Fruit fly (Drosophila melanogaster) whole organism, prepupa: ENCODE results near the gene eyg.

Experiments used
- Blimp-1 ChIP-seq: fragments of 200-800 bp; sonication (Bioruptor generic); optimal IDR thresholded peaks from 3 replicates; lab custom pipeline; 2017; ENCODE audit warnings: missing biosample characterization, missing genetic modification characterization, mild to moderate bottlenecking, moderate library complexity, missing genetic modification reagents
- CG11294 ChIP-seq: fragments of 200-800 bp; sonication (Bioruptor generic); IDR thresholded peaks from 2 replicates; pipeline ENCODE4 v1.3.6; 2022; ENCODE audit warnings: missing biosample characterization, missing genetic modification characterization
- CG1621 ChIP-seq: fragments of 200-800 bp; sonication (Bioruptor generic); optimal IDR thresholded peaks from 3 replicates; lab custom pipeline; 2018; ENCODE audit warnings: missing biosample characterization, mild to moderate bottlenecking, missing genetic modification characterization
- CG16779 ChIP-seq: fragments of 200-800 bp; sonication (Bioruptor generic); optimal IDR thresholded peaks from 3 replicates; lab custom pipeline; 2017; ENCODE audit warnings: missing biosample characterization, mild to moderate bottlenecking, missing genetic modification characterization
- CG4318 ChIP-seq: fragments of 200-800 bp; sonication (Bioruptor generic); optimal IDR thresholded peaks from 3 replicates; lab custom pipeline; 2017; ENCODE audit warnings: missing biosample characterization, mild to moderate bottlenecking, missing genetic modification characterization
- CG6854 ChIP-seq: fragments of 200-800 bp; sonication (Bioruptor generic); optimal IDR thresholded peaks from 2 replicates; lab custom pipeline; 2017; ENCODE audit warnings: missing biosample characterization, mild to moderate bottlenecking, missing genetic modification characterization
- Met ChIP-seq: fragments of 200-800 bp; sonication (Bioruptor generic); optimal IDR thresholded peaks from 3 replicates; lab custom pipeline; 2016; ENCODE audit warnings: missing biosample characterization, missing genetic modification characterization
- OdsH ChIP-seq: fragments of 200-800 bp; sonication (Bioruptor generic); optimal IDR thresholded peaks from 3 replicates; lab custom pipeline; 2016; ENCODE audit warnings: missing biosample characterization, missing genetic modification characterization
- Smox ChIP-seq: fragments of 200-800 bp; sonication (Bioruptor generic); optimal IDR thresholded peaks from 3 replicates; lab custom pipeline; 2016; ENCODE audit warnings: missing biosample characterization, missing genetic modification characterization
- eg ChIP-seq: fragments of 200-800 bp; sonication (Bioruptor generic); IDR thresholded peaks from 3 replicates; pipeline ENCODE4 v1.3.6; 2022; ENCODE audit warnings: missing biosample characterization, missing genetic modification characterization
- salr ChIP-seq, 2 experiments: fragments of 200-800 bp; sonication (Bioruptor generic); optimal IDR thresholded peaks; 3 replicates each; lab custom pipeline; 2016 to 2018; ENCODE audit warnings: missing biosample characterization in 2 of 2, missing genetic modification characterization in 2 of 2, mild to moderate bottlenecking in 1 of 2
- vri ChIP-seq: fragments of 200-800 bp; sonication (Bioruptor generic); optimal IDR thresholded peaks from 3 replicates; lab custom pipeline; 2016; ENCODE audit warnings: missing biosample characterization, mild to moderate bottlenecking, missing genetic modification characterization

DNA sequence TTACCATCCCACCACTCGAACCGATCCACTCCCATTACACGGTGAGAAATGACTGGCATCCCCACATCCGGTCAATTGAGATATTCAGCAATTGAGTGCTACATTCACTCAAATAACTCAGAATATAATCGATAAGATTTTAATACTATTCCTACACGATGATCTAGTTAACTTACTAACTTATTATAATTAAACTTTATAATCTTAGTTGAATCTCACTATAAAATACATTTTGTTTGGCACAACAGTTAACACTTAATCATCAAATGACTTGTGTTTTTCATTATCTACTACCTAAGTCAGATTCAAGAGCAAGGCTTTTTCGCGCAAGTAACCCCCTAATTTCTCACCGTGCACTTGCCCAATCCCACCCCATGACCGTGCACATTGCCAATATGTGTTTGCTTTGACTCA, 27.5 kb upstream of the eyg start:
- TF ChIP-seq OdsH, result peak; percentile 87
- TF ChIP-seq CG4318, result peak; percentile 87
- peak; percentile 74 for TF ChIP-seq eg (GFP tag; lab: Robert Waterston, UW)
- peak; percentile 20 to 90 for TF ChIP-seq salr (GFP tag; optimal IDR thresholded peaks at IDR 0.05; lab: Kevin White, UChicago)
- peak; percentile 81 for TF ChIP-seq CG6854 (GFP tag; lab: Kevin White, UChicago)
- TF ChIP-seq CG1621 (tag; lab: Kevin White, UChicago), result peak; percentile 60
- TF ChIP-seq CG16779 (tag; lab: Kevin White, UChicago), result peak; percentile 72
- TF ChIP-seq CG11294 (GFP tag; lab: Robert Waterston, UW), result peak; percentile 59
- peak; percentile 92 for TF ChIP-seq Smox (GFP tag; lab: Kevin White, UChicago)
- TF ChIP-seq Met (GFP tag; lab: Kevin White, UChicago), result peak; percentile 93
- TF ChIP-seq Blimp-1 (GFP tag; lab: Kevin White, UChicago), result peak; percentile 87
- peak; percentile 84 for TF ChIP-seq vri
